Worm (Caenorhabditis elegans) whole organism, L4 larva: ENCODE results near the gene F38E9.6.

ENCODE experiments used
- F10B5.3 ChIP-seq: sonication (generic microtip); optimal IDR thresholded peaks from 2 replicates; lab custom pipeline; 2016; ENCODE audit warnings: mild to moderate bottlenecking, missing genetic modification characterization, missing compliant biosample characterization
- F44E2.7 ChIP-seq: fragments of 200-800 bp; sonication (Bioruptor generic); IDR thresholded peaks from 2 replicates; pipeline ENCODE4 v2.1.2; 2022; ENCODE audit warnings: missing genetic modification characterization, missing compliant biosample characterization
- T20F7.1 ChIP-seq: fragments of 200-800 bp; sonication (Bioruptor generic); optimal IDR thresholded peaks from 2 replicates; lab custom pipeline; 2018; ENCODE audit warnings: mild to moderate bottlenecking, missing genetic modification characterization, missing compliant biosample characterization
- T26A8.4 ChIP-seq: fragments of 200-800 bp; sonication (Bioruptor generic); IDR thresholded peaks from 2 replicates; pipeline ENCODE4 v1.3.6; 2022; ENCODE audit warnings: missing genetic modification characterization, missing compliant biosample characterization
- Y5F2A.4 ChIP-seq: fragments of 200-800 bp; sonication (Bioruptor generic); optimal IDR thresholded peaks from 2 replicates; lab custom pipeline; 2018; ENCODE audit warnings: mild to moderate bottlenecking, missing genetic modification characterization, missing compliant biosample characterization
- Y75B8A.6 ChIP-seq: fragments of 200-800 bp; sonication (Bioruptor generic); IDR thresholded peaks from 2 replicates; pipeline ENCODE4 v1.3.6; 2022; ENCODE audit warnings: missing genetic modification reagents, missing genetic modification characterization, missing compliant biosample characterization
- aha-1 ChIP-seq: fragments of 150-350 bp; peaks from one replicate; lab custom pipeline; 2014; ENCODE audit warnings: missing biosample characterization, missing genetic modification characterization
- aly-2 ChIP-seq: sonication (generic microtip); optimal IDR thresholded peaks from 2 replicates; lab custom pipeline; 2018; ENCODE audit warnings: missing biosample characterization, missing genetic modification characterization
- arid-1 ChIP-seq: fragments of 200-800 bp; sonication (Bioruptor generic); conservative IDR thresholded peaks from 2 replicates; pipeline ENCODE4 v1.3.6; 2022; ENCODE audit warnings: missing genetic modification reagents, missing genetic modification characterization, missing compliant biosample characterization
- ceh-44 ChIP-seq: fragments of 200-800 bp; sonication (Bioruptor generic); IDR thresholded peaks from 2 replicates; pipeline ENCODE4 v1.3.6; 2022; ENCODE audit warnings: missing genetic modification reagents, missing genetic modification characterization, missing compliant biosample characterization
- daf-19 ChIP-seq: fragments of 200-800 bp; sonication (Bioruptor generic); conservative IDR thresholded peaks from 2 replicates; pipeline ENCODE4 v1.3.6; 2022; ENCODE audit warnings: missing genetic modification characterization, missing compliant biosample characterization
- dmd-6 ChIP-seq: fragments of 200-800 bp; sonication (Bioruptor generic); IDR thresholded peaks from 2 replicates; pipeline ENCODE4 v1.3.6; 2022; ENCODE audit warnings: missing genetic modification reagents, missing genetic modification characterization, missing compliant biosample characterization
- dmd-9 ChIP-seq: fragments of 200-800 bp; sonication (Bioruptor generic); IDR thresholded peaks from 2 replicates; pipeline ENCODE4 v1.3.6; 2022; ENCODE audit warnings: missing genetic modification reagents, missing genetic modification characterization, missing compliant biosample characterization
- duxl-1 ChIP-seq: sonication (generic microtip); optimal IDR thresholded peaks from 2 replicates; lab custom pipeline; 2016; ENCODE audit warnings: mild to moderate bottlenecking, missing genetic modification characterization, moderate library complexity, missing compliant biosample characterization; ENCODE audit not compliant: poor library complexity
- dve-1 ChIP-seq: sonication (generic microtip); optimal IDR thresholded peaks from 2 replicates; lab custom pipeline; 2017; ENCODE audit warnings: antibody characterized with exemption, mild to moderate bottlenecking, missing genetic modification characterization, missing compliant biosample characterization; ENCODE audit not compliant: insufficient read depth
- egl-27 ChIP-seq: sonication (generic microtip); optimal IDR thresholded peaks from 3 replicates; lab custom pipeline; 2017; ENCODE audit warnings: missing biosample characterization, missing genetic modification reagents, missing genetic modification characterization
- egl-43 ChIP-seq: fragments of 200-800 bp; sonication (Bioruptor generic); IDR thresholded peaks from 2 replicates; pipeline ENCODE4 v1.3.6; 2022; ENCODE audit warnings: missing genetic modification reagents, missing genetic modification characterization, missing compliant biosample characterization
- hlh-11 ChIP-seq: fragments of 200-800 bp; sonication (Bioruptor generic); optimal IDR thresholded peaks from 2 replicates; lab custom pipeline; 2018; ENCODE audit warnings: mild to moderate bottlenecking, missing genetic modification characterization, missing compliant biosample characterization
- jun-1 ChIP-seq: fragments of 150-350 bp; optimal IDR thresholded peaks from 2 replicates; lab custom pipeline; 2014; ENCODE audit warnings: missing biosample characterization, missing genetic modification reagents, missing genetic modification characterization
- lin-29 ChIP-seq: fragments of 200-800 bp; sonication (Bioruptor generic); IDR thresholded peaks from 2 replicates; pipeline ENCODE4 v1.3.6; 2022; ENCODE audit warnings: missing genetic modification reagents, missing genetic modification characterization, missing compliant biosample characterization
- madf-5 ChIP-seq, 2 experiments: fragments of 200-800 bp; sonication (Bioruptor generic); IDR thresholded peaks; 2 replicates each; pipeline ENCODE4 v1.3.6; 2022; ENCODE audit warnings: missing compliant biosample characterization in 2 of 2, missing genetic modification characterization in 2 of 2
- mdt-29 ChIP-seq: fragments of 200-800 bp; sonication (Bioruptor generic); IDR thresholded peaks from 2 replicates; pipeline ENCODE4 v1.3.6; 2022; ENCODE audit warnings: missing genetic modification reagents, missing genetic modification characterization, missing compliant biosample characterization
- mes-2 ChIP-seq: sonication (generic microtip); optimal IDR thresholded peaks from 2 replicates; lab custom pipeline; 2016; ENCODE audit warnings: missing genotype, mild to moderate bottlenecking, missing genetic modification characterization, missing compliant biosample characterization; ENCODE audit not compliant: poor library complexity, severe bottlenecking
- mxl-3 ChIP-seq: fragments of 200-800 bp; sonication (Bioruptor generic); optimal IDR thresholded peaks from 2 replicates; lab custom pipeline; 2018; ENCODE audit warnings: mild to moderate bottlenecking, missing genetic modification characterization, missing compliant biosample characterization
- nhr-10 ChIP-seq: fragments of 150-350 bp; optimal IDR thresholded peaks from 2 replicates; lab custom pipeline; 2014; ENCODE audit warnings: missing biosample characterization, missing genetic modification characterization
- nhr-11 ChIP-seq: fragments of 150-350 bp; optimal IDR thresholded peaks from 2 replicates; lab custom pipeline; 2014; ENCODE audit warnings: missing biosample characterization, missing genetic modification characterization
- nhr-25 ChIP-seq: sonication (generic microtip); optimal IDR thresholded peaks from 2 replicates; lab custom pipeline; 2017; ENCODE audit warnings: missing genetic modification characterization, mild to moderate bottlenecking, missing compliant biosample characterization, antibody characterized with exemption, moderate library complexity, borderline replicate concordance; ENCODE audit not compliant: insufficient read depth
- nhr-42 ChIP-seq: fragments of 200-800 bp; sonication (Bioruptor generic); IDR thresholded peaks from 2 replicates; pipeline ENCODE4 v1.3.6; 2022; ENCODE audit warnings: missing genetic modification characterization, missing compliant biosample characterization
- pha-4 ChIP-seq, 2 experiments: fragments of 150-350 bp in 1 of 2; fragments of 200-800 bp in 1 of 2; sonication (Bioruptor generic) in 1 of 2; IDR thresholded peaks in 1 of 2; optimal IDR thresholded peaks in 1 of 2; 2 replicates each; pipeline versions ENCODE4 v1.3.6 to Lab custom; 2014 to 2022; ENCODE audit warnings: missing genetic modification characterization in 2 of 2, missing genetic modification reagents in 2 of 2, missing biosample characterization in 1 of 2, missing compliant biosample characterization in 1 of 2
- rbr-2 ChIP-seq: sonication (generic microtip); optimal IDR thresholded peaks from 2 replicates; lab custom pipeline; 2016; ENCODE audit warnings: missing genotype, missing genetic modification characterization, missing compliant biosample characterization
- sdz-12 ChIP-seq: fragments of 200-800 bp; sonication (Bioruptor generic); optimal IDR thresholded peaks from 2 replicates; lab custom pipeline; 2018; ENCODE audit warnings: mild to moderate bottlenecking, missing genetic modification characterization, missing compliant biosample characterization
- set-16 ChIP-seq: fragments of 200-800 bp; sonication (Bioruptor generic); IDR thresholded peaks from 2 replicates; pipeline ENCODE4 v1.3.6; 2022; ENCODE audit warnings: missing genetic modification reagents, missing genetic modification characterization, missing compliant biosample characterization
- skn-1 ChIP-seq: fragments of 150-350 bp; optimal IDR thresholded peaks from 2 replicates; lab custom pipeline; 2014; ENCODE audit warnings: missing biosample characterization, missing genetic modification characterization
- snpc-1.2 ChIP-seq: fragments of 200-800 bp; sonication (Bioruptor generic); IDR thresholded peaks from 2 replicates; pipeline ENCODE4 v1.3.6; 2022; ENCODE audit warnings: missing genetic modification reagents, missing genetic modification characterization, missing compliant biosample characterization
- unc-130 ChIP-seq: sonication (generic microtip); optimal IDR thresholded peaks from 2 replicates; lab custom pipeline; 2016; ENCODE audit warnings: missing genetic modification reagents, missing genetic modification characterization, missing compliant biosample characterization
- unc-62 ChIP-seq, 3 experiments: fragments of 150-350 bp in 1 of 3; sonication (generic microtip); optimal IDR thresholded peaks in 2 of 3; peaks in 1 of 3; 1 replicate in 1 of 3; 2 replicates in 2 of 3; lab custom pipeline; 2014 to 2017; ENCODE audit warnings: missing biosample characterization in 3 of 3, missing genetic modification characterization in 3 of 3, missing genetic modification reagents in 3 of 3, missing genotype in 1 of 3
- zfp-2 ChIP-seq: sonication (generic microtip); optimal IDR thresholded peaks from 2 replicates; lab custom pipeline; 2016; ENCODE audit warnings: mild to moderate bottlenecking, missing genetic modification characterization, missing compliant biosample characterization
- zfp-3 ChIP-seq: fragments of 200-800 bp; sonication (Bioruptor generic); conservative IDR thresholded peaks from 2 replicates; pipeline ENCODE4 v1.3.6; 2022; ENCODE audit warnings: missing genetic modification reagents, missing genetic modification characterization, missing compliant biosample characterization
- zip-11 ChIP-seq: fragments of 200-800 bp; sonication (Bioruptor generic); IDR thresholded peaks from 2 replicates; pipeline ENCODE4 v1.3.6; 2022; ENCODE audit warnings: missing genetic modification characterization, missing compliant biosample characterization

Gene F38E9.6

DNA sequence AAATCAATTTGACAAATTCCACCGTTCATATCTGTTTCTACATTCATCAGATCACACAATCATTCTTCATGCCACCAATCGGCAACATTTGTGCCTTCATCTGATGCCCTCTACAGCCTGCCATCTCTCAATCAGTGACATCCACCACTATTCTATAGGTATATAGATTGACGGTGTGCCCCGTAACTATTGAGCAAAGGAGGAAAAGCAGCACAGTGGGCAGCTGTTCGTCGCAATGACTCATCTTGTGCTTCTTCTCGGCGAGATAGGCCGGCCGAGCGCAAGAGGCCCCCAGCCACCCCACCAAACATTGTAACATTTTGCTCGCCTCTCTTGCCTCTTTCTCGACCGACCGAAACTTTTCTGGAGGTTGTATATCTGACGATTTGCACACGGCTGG is 40.1 kb upstream of the F38E9.6 start (continued):
- TF ChIP-seq arid-1 (GFP tag; lab: Robert Waterston, UW) (no peak), Y75B8A.6 (no peak), aly-2 (no peak), zfp-2 (no peak), mdt-29 (GFP tag; lab: Robert Waterston, UW) (no peak), egl-27 (tag; lab: Kevin White, UChicago) (no peak), dmd-9 (no peak), mes-2 (tag; lab: Kevin White, UChicago) (peak; percentile 20), dve-1 (no peak), hlh-11 (peak; percentile 76)

DNA sequence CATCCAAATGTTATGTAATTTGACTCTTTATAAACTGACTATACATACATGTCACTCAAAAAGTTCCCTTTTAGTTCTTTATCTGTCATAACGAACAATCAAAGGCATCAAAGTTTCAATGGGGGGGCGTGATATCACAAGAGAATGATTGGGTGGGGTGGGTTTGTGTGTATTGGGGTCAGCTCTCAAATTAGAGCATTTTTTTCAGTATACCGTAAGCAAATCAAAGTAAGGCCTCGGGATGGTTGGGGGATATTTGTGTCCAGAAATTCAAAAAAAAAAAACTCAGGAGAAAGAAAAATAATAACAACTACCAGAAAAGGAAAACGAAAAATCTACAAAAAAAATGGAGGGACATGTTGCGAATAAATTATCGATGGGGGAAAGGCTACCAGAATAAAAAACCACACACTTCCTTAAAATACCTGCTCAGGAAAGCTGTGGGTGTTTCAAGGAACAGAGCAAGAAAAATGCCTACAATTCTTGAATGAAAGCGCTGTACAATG is 33.8 kb upstream of the F38E9.6 start, which contains the start of gene F01G12.18:
TSS of gene F01G12.18 (minus strand) at position 51 of the 506 bp plus-strand sequence.
- TF ChIP-seq unc-62 (GFP tag; optimal IDR thresholded peaks at IDR 0.05 in 1 of 2; lab: Kevin White, UChicago) = peak in 1 of 2 experiments; percentile 98
- TF ChIP-seq unc-62 (tag; optimal IDR thresholded peaks at IDR 0.05; lab: Kevin White, UChicago) = no peak
- TF ChIP-seq T20F7.1 (GFP tag; lab: Kevin White, UChicago) = no peak
- TF ChIP-seq nhr-10 (tag; lab: Kevin White, UChicago) = no peak
- no peak for TF ChIP-seq Y5F2A.4 (GFP tag; lab: Kevin White, UChicago)
- TF ChIP-seq dmd-6 (GFP tag; lab: Robert Waterston, UW) = peak; percentile 23; the same call in 1 of the 2 replicates
- TF ChIP-seq F10B5.3 = no peak
- TF ChIP-seq T26A8.4 (GFP tag; lab: Robert Waterston, UW) = no peak
- no peak for TF ChIP-seq F44E2.7 (GFP tag; lab: Robert Waterston, UW)
- TF ChIP-seq sdz-12 = no peak

DNA sequence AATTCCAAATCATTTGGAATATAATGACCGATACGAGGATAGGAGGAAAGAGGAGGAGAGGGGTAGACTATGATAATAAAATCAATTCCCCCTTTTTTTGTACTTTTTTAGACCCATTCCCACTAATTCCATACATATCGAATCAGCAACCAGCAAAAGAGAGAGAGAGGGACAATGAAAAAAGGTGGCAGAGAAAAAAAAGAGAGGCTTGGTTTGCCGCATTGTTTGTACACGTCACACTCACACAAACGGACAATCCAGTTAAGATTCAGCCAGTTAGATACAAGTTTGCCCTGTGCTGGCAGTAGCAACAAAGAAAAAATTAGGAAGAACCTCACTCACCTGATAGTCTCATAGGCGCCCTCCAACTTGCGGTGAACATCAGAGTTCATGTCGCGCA is 31.3 kb upstream of the F38E9.6 start:
- TF ChIP-seq nhr-42 = no peak
- TF ChIP-seq madf-5 (GFP tag; IDR thresholded peaks at IDR 0.05; lab: Robert Waterston, UW) = no peak
- TF ChIP-seq lin-29 (GFP tag; lab: Robert Waterston, UW) = no peak
- TF ChIP-seq mes-2 (tag; lab: Kevin White, UChicago) = no peak
- no peak for TF ChIP-seq set-16
- TF ChIP-seq duxl-1 = no peak

DNA sequence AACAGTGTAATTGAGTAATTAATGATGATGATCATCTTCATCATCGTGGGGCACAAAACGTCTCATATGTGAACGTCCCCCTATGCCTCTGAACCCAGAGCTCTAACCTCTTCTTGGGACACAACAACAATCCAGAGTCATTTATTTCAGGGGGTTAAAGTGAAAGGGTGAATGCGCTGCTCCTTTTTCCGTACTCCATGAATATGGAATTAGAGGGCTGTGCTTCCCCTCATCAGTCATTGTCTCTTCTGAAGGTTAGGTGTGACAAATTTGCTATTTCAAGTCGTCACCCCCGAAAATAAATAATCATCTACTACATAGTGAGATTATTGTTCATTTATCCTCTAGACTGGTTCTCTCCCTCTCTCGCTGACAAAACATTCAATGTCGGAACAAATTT is 29.9 kb upstream of the F38E9.6 start:
- TF ChIP-seq nhr-11 (tag; lab: Kevin White, UChicago) (no peak), sdz-12 (no peak), skn-1 (tag; lab: Kevin White, UChicago) (no peak), rbr-2 (tag; lab: Kevin White, UChicago) (no peak), mdt-29 (GFP tag; lab: Robert Waterston, UW) (no peak), snpc-1.2 (GFP tag; lab: Robert Waterston, UW) (no peak), ceh-44 (GFP tag; lab: Robert Waterston, UW) (no peak), jun-1 (tag; lab: Kevin White, UChicago) (no peak), unc-130 (GFP tag; lab: Kevin White, UChicago) (no peak), aha-1 (tag; lab: Kevin White, UChicago) (no peak), nhr-25 (tag; lab: Kevin White, UChicago) (no peak)

DNA sequence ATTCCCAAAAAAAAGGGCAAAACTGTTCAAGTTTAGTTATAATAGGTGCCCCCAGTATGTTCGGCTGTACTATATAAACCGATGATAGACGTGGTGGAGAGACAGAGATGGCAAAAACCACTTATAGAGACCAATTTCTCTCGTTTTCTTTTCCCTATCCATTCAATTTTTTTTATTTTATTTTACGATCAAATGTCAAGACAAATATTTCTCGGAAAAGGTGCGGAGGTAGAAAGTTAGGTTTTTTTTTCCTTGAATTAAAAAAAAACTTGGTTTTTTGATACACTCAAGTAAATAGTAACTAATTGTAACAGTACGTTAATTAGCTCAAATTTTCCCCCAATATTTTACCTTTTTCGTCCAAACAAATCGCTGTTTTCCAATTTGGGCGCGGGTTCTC is 29.5 kb upstream of the F38E9.6 start:
- TF ChIP-seq mxl-3 (no peak), nhr-42 (no peak), egl-27 (tag; lab: Kevin White, UChicago) (no peak), egl-43 (GFP tag; lab: Robert Waterston, UW) (no peak), pha-4 (GFP tag; IDR thresholded peaks at IDR 0.05; lab: Robert Waterston, UW) (0 out of 2 replicates have a peak, but pooled peaks have one; percentile 14), pha-4 (tag; optimal IDR thresholded peaks at IDR 0.05; lab: Kevin White, UChicago) (no peak), zip-11 (no peak), zfp-3 (GFP tag; lab: Robert Waterston, UW) (no peak), hlh-11 (no peak), daf-19 (GFP tag; lab: Robert Waterston, UW) (no peak)
